Worm (Caenorhabditis elegans): ENCODE data around the gene col-88.
A peak's percentile ranks its signal among the peaks of the same experiment; 100 is the strongest.

Gene col-88

DNA sequence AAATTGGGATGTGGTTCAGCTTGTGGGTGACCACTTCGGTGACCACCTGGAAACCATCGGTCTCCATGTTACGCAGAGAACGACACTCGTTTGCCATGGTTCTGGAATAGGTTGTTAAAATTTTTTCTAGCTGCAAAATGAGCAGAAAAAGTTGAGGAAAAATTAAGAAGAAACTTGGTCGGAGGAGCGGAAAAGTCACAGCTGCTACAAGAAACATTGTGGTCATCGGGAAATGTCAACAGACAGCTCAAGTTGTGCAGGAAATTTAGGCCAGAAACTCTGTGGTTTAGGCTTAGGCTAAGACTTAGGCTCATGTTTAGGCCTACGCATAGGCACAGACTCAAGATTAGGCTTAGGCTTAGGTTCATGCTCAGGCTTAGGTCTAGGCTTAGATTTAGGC lies 25.3 kb downstream of the col-88 start, which contains the start of gene pck-1 (continued):
- peak; percentile 7 for TF ChIP-seq nhr-11 (tag; optimal IDR thresholded peaks at IDR 0.05)
- TF ChIP-seq T20F7.1 (GFP tag; optimal IDR thresholded peaks at IDR 0.05): no peak
- no peak for TF ChIP-seq unc-62 (GFP tag; optimal IDR thresholded peaks at IDR 0.05 in 1 of 2)
- TF ChIP-seq unc-62 (tag; optimal IDR thresholded peaks at IDR 0.05): no peak
- TF ChIP-seq hlh-11 (tag; optimal IDR thresholded peaks at IDR 0.05): no peak

ce11 chrIII:67025-67424 lies 26.2 kb downstream of the col-88 start:
- TF ChIP-seq Y75B8A.6 (GFP tag; IDR thresholded peaks at IDR 0.05) (no peak), snpc-1.2 (GFP tag; IDR thresholded peaks at IDR 0.05) (no peak), fkh-10 (GFP tag; optimal IDR thresholded peaks at IDR 0.05) (no peak), zfp-3 (GFP tag; conservative IDR thresholded peaks at IDR 0.05) (no peak), ces-1 (GFP tag; optimal IDR thresholded peaks at IDR 0.05) (no peak), lin-13 (GFP tag; optimal IDR thresholded peaks at IDR 0.05) (no peak), lir-3 (tag; optimal IDR thresholded peaks at IDR 0.05) (no peak), dmd-8 (GFP tag; IDR thresholded peaks at IDR 0.05) (no peak), saeg-2 (GFP tag; IDR thresholded peaks at IDR 0.05) (no peak), Y5F2A.4 (GFP tag; optimal IDR thresholded peaks at IDR 0.05) (no peak), mxl-2 (GFP tag; conservative IDR thresholded peaks at IDR 0.05) (no peak), tra-1 (GFP tag; IDR thresholded peaks at IDR 0.05) (no peak), nhr-42 (GFP tag; IDR thresholded peaks at IDR 0.05) (no peak), attf-4 (tag; optimal IDR thresholded peaks at IDR 0.05) (no peak), arid-1 (GFP tag; conservative IDR thresholded peaks at IDR 0.05) (no peak), nhr-77 (tag; optimal IDR thresholded peaks at IDR 0.05) (no peak), F37D6.2 (tag; optimal IDR thresholded peaks at IDR 0.05) (no peak), hmg-1.1 (GFP tag; IDR thresholded peaks at IDR 0.05) (peak; percentile 73), madf-5 (GFP tag; IDR thresholded peaks at IDR 0.05) (no peak), rbr-2 (tag; optimal IDR thresholded peaks at IDR 0.05) (peak; percentile 24), hlh-11 (tag; optimal IDR thresholded peaks at IDR 0.05) (peak; percentile 48), gei-8 (GFP tag; optimal IDR thresholded peaks at IDR 0.05) (no peak), php-3 (GFP tag; IDR thresholded peaks at IDR 0.05) (no peak), nhr-25 (tag; optimal IDR thresholded peaks at IDR 0.05; ENCODE audit: borderline replicate concordance, insufficient read depth) (no peak), pqm-1 (tag; optimal IDR thresholded peaks at IDR 0.05) (no peak), egl-43 (GFP tag; IDR thresholded peaks at IDR 0.05) (0 out of 2 replicates have a peak, but pooled peaks have one; percentile 3), Y105C5A.15 (GFP tag; IDR thresholded peaks at IDR 0.05) (no peak), T20F7.1 (GFP tag; optimal IDR thresholded peaks at IDR 0.05) (no peak), lim-7 (GFP tag; IDR thresholded peaks at IDR 0.05) (no peak), spr-3 (GFP tag; optimal IDR thresholded peaks at IDR 0.05) (no peak), F26F4.8 (GFP tag; conservative IDR thresholded peaks at IDR 0.05) (no peak), F44E2.7 (GFP tag; IDR thresholded peaks at IDR 0.05) (no peak), dpl-1 (GFP tag; optimal IDR thresholded peaks at IDR 0.05) (no peak), mes-2 (tag; optimal IDR thresholded peaks at IDR 0.05; ENCODE audit: poor library complexity, severe bottlenecking) (peak; percentile 8), vab-7 (GFP tag; IDR thresholded peaks at IDR 0.05) (no peak), aly-2 (tag; optimal IDR thresholded peaks at IDR 0.05) (no peak), aha-1 (tag) (peak; percentile 100), lin-29 (GFP tag; IDR thresholded peaks at IDR 0.05) (no peak), unc-130 (GFP tag; optimal IDR thresholded peaks at IDR 0.05) (no peak), F49E8.2 (tag; optimal IDR thresholded peaks at IDR 0.05; ENCODE audit: borderline replicate concordance) (no peak), dmd-6 (GFP tag; IDR thresholded peaks at IDR 0.05) (no peak), F10B5.3 (tag; optimal IDR thresholded peaks at IDR 0.05) (no peak), ama-1 (optimal IDR thresholded peaks at IDR 0.05) (peak; percentile 83), ctbp-1 (GFP tag; IDR thresholded peaks at IDR 0.05) (peak; percentile 48; the same call in 1 of the 2 replicates), madf-9 (GFP tag; conservative IDR thresholded peaks at IDR 0.05) (no peak), zip-2 (tag; optimal IDR thresholded peaks at IDR 0.05) (no peak), hif-1 (tag; optimal IDR thresholded peaks at IDR 0.05) (peak; percentile 95 to 100)

Measured in whole organism, L4 larva.